Worm (Caenorhabditis elegans) whole organism, young adult: ENCODE data around the gene ccpp-6.

ENCODE experiments used
- B0019.2 ChIP-seq: fragments of 200-800 bp; sonication (Bioruptor generic); conservative IDR thresholded peaks from 2 replicates; pipeline ENCODE4 v1.3.6; 2022; ENCODE audit warnings: missing genetic modification reagents, missing genetic modification characterization, missing compliant biosample characterization
- B0035.1 ChIP-seq: sonication (generic microtip); optimal IDR thresholded peaks from 2 replicates; lab custom pipeline; 2016; ENCODE audit warnings: missing genetic modification characterization, mild to moderate bottlenecking, missing compliant biosample characterization, missing genotype, missing genetic modification reagents
- D2030.7 ChIP-seq: fragments of 200-800 bp; sonication (Bioruptor generic); IDR thresholded peaks from 2 replicates; pipeline ENCODE4 v1.3.6; 2022; ENCODE audit warnings: missing genetic modification reagents, missing genetic modification characterization, missing compliant biosample characterization
- F10E7.11 ChIP-seq: sonication (generic microtip); optimal IDR thresholded peaks from 2 replicates; lab custom pipeline; 2017; ENCODE audit warnings: mild to moderate bottlenecking, missing genetic modification characterization, moderate library complexity, missing compliant biosample characterization
- F23B12.7 ChIP-seq: sonication (generic microtip); optimal IDR thresholded peaks from 2 replicates; lab custom pipeline; 2017; ENCODE audit warnings: missing genetic modification characterization, mild to moderate bottlenecking, missing compliant biosample characterization, antibody characterized with exemption, moderate library complexity; ENCODE audit not compliant: insufficient read depth
- F49E8.2 ChIP-seq: sonication (generic microtip); optimal IDR thresholded peaks from 3 replicates; lab custom pipeline; 2017; ENCODE audit warnings: missing genetic modification characterization, mild to moderate bottlenecking, missing compliant biosample characterization, antibody characterized with exemption, moderate library complexity; ENCODE audit not compliant: insufficient read depth
- Y67H2A.10 ChIP-seq: fragments of 200-800 bp; sonication (Bioruptor generic); conservative IDR thresholded peaks from 2 replicates; pipeline ENCODE4 v1.3.6; 2022; ENCODE audit warnings: missing genetic modification reagents, missing genetic modification characterization, missing compliant biosample characterization
- ZK185.1 ChIP-seq: sonication (generic microtip); optimal IDR thresholded peaks from 2 replicates; lab custom pipeline; 2016; ENCODE audit warnings: mild to moderate bottlenecking, missing genetic modification characterization, missing compliant biosample characterization; ENCODE audit not compliant: poor library complexity, severe bottlenecking
- ama-1 ChIP-seq, 3 experiments: fragments of 150-350 bp in 1 of 3; sonication (generic microtip) in 2 of 3; optimal IDR thresholded peaks; 2 replicates each; lab custom pipeline; 2014 to 2018; ENCODE audit warnings: missing biosample characterization in 2 of 3, missing genetic modification characterization in 2 of 3, missing genetic modification reagents in 2 of 3
- aptf-2 ChIP-seq: fragments of 200-800 bp; sonication (Bioruptor generic); conservative IDR thresholded peaks from 2 replicates; pipeline ENCODE4 v1.3.6; 2022; ENCODE audit warnings: missing genetic modification reagents, missing genetic modification characterization, missing compliant biosample characterization
- athp-1 ChIP-seq: sonication (generic microtip); optimal IDR thresholded peaks from 2 replicates; lab custom pipeline; 2017; ENCODE audit warnings: mild to moderate bottlenecking, missing genetic modification characterization, missing compliant biosample characterization
- attf-3 ChIP-seq: fragments of 200-800 bp; sonication (Bioruptor generic); conservative IDR thresholded peaks from 2 replicates; pipeline ENCODE4 v1.3.6; 2022; ENCODE audit warnings: missing genetic modification reagents, missing genetic modification characterization, missing compliant biosample characterization
- attf-5 ChIP-seq: fragments of 200-800 bp; sonication (Bioruptor generic); optimal IDR thresholded peaks from 2 replicates; lab custom pipeline; 2018; ENCODE audit warnings: mild to moderate bottlenecking, missing genetic modification characterization, missing compliant biosample characterization
- bed-2 ChIP-seq: fragments of 200-800 bp; sonication (Bioruptor generic); IDR thresholded peaks from 2 replicates; pipeline ENCODE4 v1.3.6; 2022; ENCODE audit warnings: missing genetic modification reagents, missing genetic modification characterization, missing compliant biosample characterization
- cebp-1 ChIP-seq, 2 experiments: fragments of 200-800 bp in 1 of 2; sonication (Bioruptor generic) in 1 of 2; sonication (generic microtip) in 1 of 2; IDR thresholded peaks in 1 of 2; optimal IDR thresholded peaks in 1 of 2; 2 replicates each; pipeline versions ENCODE4 v1.3.6 to Lab custom; 2017 to 2022; ENCODE audit warnings: missing compliant biosample characterization in 2 of 2, missing genetic modification characterization in 2 of 2, mild to moderate bottlenecking in 1 of 2, missing genetic modification reagents in 1 of 2, moderate library complexity in 1 of 2
- ceh-40 ChIP-seq: fragments of 200-800 bp; sonication (Bioruptor generic); IDR thresholded peaks from 2 replicates; pipeline ENCODE4 v1.3.6; 2022; ENCODE audit warnings: missing genetic modification characterization, missing compliant biosample characterization
- ceh-58 ChIP-seq: fragments of 200-800 bp; sonication (Bioruptor generic); IDR thresholded peaks from 2 replicates; pipeline ENCODE4 v1.3.6; 2022; ENCODE audit warnings: missing genetic modification characterization, missing compliant biosample characterization
- egl-18 ChIP-seq: fragments of 200-800 bp; sonication (Bioruptor generic); IDR thresholded peaks from 2 replicates; pipeline ENCODE4 v1.3.6; 2022; ENCODE audit warnings: missing genetic modification reagents, missing genetic modification characterization, missing compliant biosample characterization
- egl-44 ChIP-seq: fragments of 200-800 bp; sonication (Bioruptor generic); IDR thresholded peaks from 2 replicates; pipeline ENCODE4 v1.3.6; 2022; ENCODE audit warnings: missing genetic modification reagents, missing genetic modification characterization, missing compliant biosample characterization
- him-1 ChIP-seq: sonication (generic microtip); optimal IDR thresholded peaks from 2 replicates; lab custom pipeline; 2016; ENCODE audit warnings: missing genotype, missing genetic modification reagents, missing genetic modification characterization, missing compliant biosample characterization
- hlh-12 ChIP-seq: sonication (generic microtip); optimal IDR thresholded peaks from 2 replicates; lab custom pipeline; 2016; ENCODE audit warnings: missing genetic modification characterization, missing compliant biosample characterization
- hmg-1.2 ChIP-seq: fragments of 200-800 bp; sonication (Bioruptor generic); IDR thresholded peaks from 2 replicates; pipeline ENCODE4 v1.3.6; 2022; ENCODE audit warnings: missing genetic modification reagents, missing genetic modification characterization, missing compliant biosample characterization
- hrde-1 ChIP-seq: sonication (generic microtip); optimal IDR thresholded peaks from 2 replicates; lab custom pipeline; 2016; ENCODE audit warnings: missing genetic modification characterization, mild to moderate bottlenecking, missing compliant biosample characterization, moderate library complexity, missing genotype, missing genetic modification reagents, borderline replicate concordance
- let-607 ChIP-seq, 2 experiments: fragments of 200-800 bp in 1 of 2; sonication (Bioruptor generic) in 1 of 2; sonication (generic microtip) in 1 of 2; optimal IDR thresholded peaks; 2 replicates each; lab custom pipeline; 2016 to 2018; ENCODE audit warnings: mild to moderate bottlenecking in 2 of 2, missing compliant biosample characterization in 2 of 2, missing genetic modification characterization in 2 of 2, moderate library complexity in 2 of 2, missing genotype in 1 of 2
- lin-26 ChIP-seq: fragments of 200-800 bp; sonication (Bioruptor generic); IDR thresholded peaks from 2 replicates; pipeline ENCODE4 v1.3.6; 2022; ENCODE audit warnings: missing genetic modification reagents, missing genetic modification characterization, missing compliant biosample characterization
- lin-54 ChIP-seq: fragments of 200-800 bp; sonication (Bioruptor generic); optimal IDR thresholded peaks from 2 replicates; lab custom pipeline; 2018; ENCODE audit warnings: mild to moderate bottlenecking, missing genetic modification characterization, missing compliant biosample characterization
- madf-6 ChIP-seq: fragments of 200-800 bp; sonication (Bioruptor generic); IDR thresholded peaks from 2 replicates; pipeline ENCODE4 v1.3.6; 2022; ENCODE audit warnings: missing genetic modification reagents, missing genetic modification characterization, missing compliant biosample characterization
- mel-28 ChIP-seq: sonication (generic microtip); optimal IDR thresholded peaks from 2 replicates; lab custom pipeline; 2016; ENCODE audit warnings: borderline replicate concordance, mild to moderate bottlenecking, missing genetic modification characterization, missing compliant biosample characterization
- nfya-2 ChIP-seq: fragments of 200-800 bp; sonication (Bioruptor generic); IDR thresholded peaks from 2 replicates; pipeline ENCODE4 v1.3.6; 2022; ENCODE audit warnings: missing genetic modification reagents, missing genetic modification characterization, missing compliant biosample characterization
- nhr-179 ChIP-seq: sonication (generic microtip); optimal IDR thresholded peaks from 2 replicates; lab custom pipeline; 2016; ENCODE audit warnings: mild to moderate bottlenecking, missing genetic modification characterization, missing compliant biosample characterization
- nhr-27 ChIP-seq: fragments of 200-800 bp; sonication (Bioruptor generic); optimal IDR thresholded peaks from 2 replicates; lab custom pipeline; 2018; ENCODE audit warnings: mild to moderate bottlenecking, missing genetic modification characterization, moderate library complexity, missing compliant biosample characterization
- nhr-80 ChIP-seq: sonication (generic microtip); optimal IDR thresholded peaks from 2 replicates; lab custom pipeline; 2016; ENCODE audit warnings: missing genetic modification characterization, missing compliant biosample characterization
- pbrm-1 ChIP-seq: fragments of 200-800 bp; sonication (Bioruptor generic); IDR thresholded peaks from 2 replicates; pipeline ENCODE4 v1.3.6; 2022; ENCODE audit warnings: missing genetic modification reagents, missing genetic modification characterization, missing compliant biosample characterization
- pha-4 ChIP-seq: fragments of 150-350 bp; sonication (generic microtip); optimal IDR thresholded peaks from 2 replicates; lab custom pipeline; 2014; ENCODE audit warnings: missing biosample characterization, missing genetic modification reagents, missing genetic modification characterization
- repo-1 ChIP-seq: sonication (generic microtip); optimal IDR thresholded peaks from 2 replicates; lab custom pipeline; 2017; ENCODE audit warnings: mild to moderate bottlenecking, missing genetic modification characterization, missing compliant biosample characterization
- sea-2 ChIP-seq: fragments of 200-800 bp; sonication (Bioruptor generic); IDR thresholded peaks from 2 replicates; pipeline ENCODE4 v1.3.6; 2022; ENCODE audit warnings: missing genetic modification characterization, missing compliant biosample characterization
- snpc-1.3 ChIP-seq: sonication (generic microtip); optimal IDR thresholded peaks from 2 replicates; lab custom pipeline; 2017; ENCODE audit warnings: missing genetic modification characterization, mild to moderate bottlenecking, missing compliant biosample characterization, antibody characterized with exemption, moderate library complexity, missing genotype, missing genetic modification reagents; ENCODE audit not compliant: insufficient read depth
- snpc-3.4 ChIP-seq: sonication (generic microtip); optimal IDR thresholded peaks from 2 replicates; lab custom pipeline; 2017; ENCODE audit warnings: missing genetic modification characterization, mild to moderate bottlenecking, missing compliant biosample characterization, antibody characterized with exemption, moderate library complexity, missing genotype, missing genetic modification reagents
- snpc-4 ChIP-seq, 5 experiments: fragments of 150-350 bp in 1 of 5; sonication (generic microtip) in 4 of 5; optimal IDR thresholded peaks; 2 replicates each; lab custom pipeline; 2014 to 2018; ENCODE audit warnings: missing genetic modification characterization in 5 of 5, missing biosample characterization in 3 of 5, antibody characterized with exemption in 2 of 5, mild to moderate bottlenecking in 2 of 5, missing compliant biosample characterization in 2 of 5, missing genotype in 2 of 5, moderate library complexity in 2 of 5, missing genetic modification reagents in 1 of 5
- somi-1 ChIP-seq: fragments of 200-800 bp; sonication (Bioruptor generic); optimal IDR thresholded peaks from 2 replicates; lab custom pipeline; 2018; ENCODE audit warnings: mild to moderate bottlenecking, missing genetic modification characterization, missing compliant biosample characterization
- zim-3 ChIP-seq: sonication (generic microtip); optimal IDR thresholded peaks from 2 replicates; lab custom pipeline; 2017; ENCODE audit warnings: mild to moderate bottlenecking, missing genetic modification characterization, moderate library complexity, missing compliant biosample characterization
- ztf-6 ChIP-seq: fragments of 200-800 bp; sonication (Bioruptor generic); IDR thresholded peaks from 2 replicates; pipeline ENCODE4 v1.3.6; 2022; ENCODE audit warnings: missing genetic modification reagents, missing genetic modification characterization, missing compliant biosample characterization

Gene ccpp-6

DNA sequence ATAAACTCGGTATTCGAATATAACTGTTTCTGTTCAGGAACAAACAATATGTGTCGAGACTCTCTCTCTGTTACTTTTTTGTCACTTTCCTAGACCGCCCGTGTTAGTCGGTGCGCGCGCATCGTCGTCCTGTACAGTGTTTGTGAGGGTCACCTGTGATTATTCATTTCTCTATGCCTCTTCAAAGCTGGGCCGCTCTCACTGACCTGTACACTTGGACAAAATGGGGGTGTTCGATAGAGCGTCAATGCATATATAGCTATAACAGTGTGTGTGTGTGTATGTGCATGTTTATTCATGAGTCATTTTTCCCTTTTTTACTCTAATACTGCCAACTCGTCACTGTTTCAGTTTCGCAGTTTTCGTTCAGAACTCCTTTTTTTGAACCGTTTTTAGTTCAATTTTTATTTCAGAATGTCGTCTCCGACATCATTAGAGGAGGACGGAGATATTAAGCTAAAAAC is 7.5 kb downstream of the ccpp-6 start, which contains the start of gene pkc-3 (continued):
- TF ChIP-seq madf-6 (GFP tag; lab: Robert Waterston, UW) (peak; percentile 70; the same call in 1 of the 2 replicates), Y67H2A.10 (GFP tag; lab: Robert Waterston, UW) (no peak), attf-5 (peak; percentile 87), B0035.1 (peak; percentile 28), somi-1 (GFP tag; lab: Kevin White, UChicago) (no peak), bed-2 (GFP tag; lab: Robert Waterston, UW) (no peak), ceh-40 (GFP tag; lab: Robert Waterston, UW) (0 out of 2 replicates have a peak, but pooled peaks have one; percentile 10), mel-28 (tag; lab: Kevin White, UChicago) (no peak), repo-1 (tag; lab: Kevin White, UChicago) (peak; percentile 79), pha-4 (tag; lab: Kevin White, UChicago) (peak; percentile 54), snpc-1.3 (peak; percentile 30), snpc-4 (GFP tag; optimal IDR thresholded peaks at IDR 0.05; lab: Kevin White, UChicago) (no peak), snpc-4 (tag; optimal IDR thresholded peaks at IDR 0.05; lab: Kevin White, UChicago) (peak; percentile 13 to 64 (median 54)), lin-26 (GFP tag; lab: Robert Waterston, UW) (peak; percentile 72), hlh-12 (tag; lab: Kevin White, UChicago) (no peak), zim-3 (tag; lab: Kevin White, UChicago) (no peak), D2030.7 (peak; percentile 25; the same call in 1 of the 2 replicates), lin-54 (GFP tag; lab: Kevin White, UChicago) (peak; percentile 63), pbrm-1 (peak; percentile 58), F49E8.2 (tag; lab: Kevin White, UChicago) (peak; percentile 28), aptf-2 (GFP tag; lab: Robert Waterston, UW) (no peak), sea-2 (GFP tag; lab: Robert Waterston, UW) (no peak), him-1 (no peak), nhr-179 (tag; lab: Kevin White, UChicago) (no peak), B0019.2 (GFP tag; lab: Robert Waterston, UW) (no peak), nhr-27 (tag; lab: Kevin White, UChicago) (no peak), F23B12.7 (tag; lab: Kevin White, UChicago) (no peak), athp-1 (tag; lab: Kevin White, UChicago) (peak; percentile 83), ZK185.1 (peak; percentile 47), cebp-1 (GFP tag; IDR thresholded peaks at IDR 0.05; lab: Robert Waterston, UW) (no peak), cebp-1 (tag; optimal IDR thresholded peaks at IDR 0.05; lab: Kevin White, UChicago) (peak; percentile 65), nfya-2 (GFP tag; lab: Robert Waterston, UW) (no peak), F10E7.11 (tag; lab: Kevin White, UChicago) (no peak), hrde-1 (tag; lab: Kevin White, UChicago) (peak; percentile 3), ceh-58 (GFP tag; lab: Robert Waterston, UW) (no peak), ztf-6 (GFP tag; lab: Robert Waterston, UW) (no peak), ama-1 (optimal IDR thresholded peaks at IDR 0.05; lab: Kevin White, UChicago) (peak; percentile 79), ama-1 (GFP tag; optimal IDR thresholded peaks at IDR 0.05; lab: Kevin White, UChicago) (no peak)

DNA sequence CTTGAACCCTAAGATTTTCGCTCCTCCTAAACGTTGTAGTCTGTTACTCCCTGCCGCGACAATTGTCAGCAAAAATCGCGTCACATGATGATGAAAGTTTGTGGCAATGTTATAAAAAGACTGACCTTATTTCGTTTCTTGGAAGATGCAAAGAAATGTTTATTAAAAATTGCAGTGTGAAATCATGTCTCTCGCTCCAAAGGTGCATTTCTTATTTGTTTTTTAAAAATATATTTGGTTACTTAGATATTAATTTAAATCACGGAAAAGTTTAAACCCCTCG is 8.9 kb downstream of the ccpp-6 start:
- no peak for TF ChIP-seq bed-2 (GFP tag; lab: Robert Waterston, UW)
- no peak for TF ChIP-seq snpc-3.4
- TF ChIP-seq egl-18 (GFP tag; lab: Robert Waterston, UW), result no peak
- TF ChIP-seq egl-44 (GFP tag; lab: Robert Waterston, UW), result no peak
- TF ChIP-seq attf-3 (GFP tag; lab: Robert Waterston, UW), result no peak
- no peak for TF ChIP-seq hmg-1.2
- peak; percentile 16 for TF ChIP-seq nhr-80 (tag; lab: Kevin White, UChicago)
- TF ChIP-seq lin-26 (GFP tag; lab: Robert Waterston, UW), result 0 out of 2 replicates have a peak, but pooled peaks have one; percentile 29
- peak in 1 of 2 experiments; percentile 5 for TF ChIP-seq let-607 (tag; optimal IDR thresholded peaks at IDR 0.05; lab: Kevin White, UChicago)
